Fruit fly (Drosophila melanogaster) whole organism, embryonic: ENCODE results near the gene Pits.
A peak's percentile ranks its signal among the peaks of the same experiment; 100 is the strongest.

Experiments
- Aef1 ChIP-seq: fragments of 200-800 bp; sonication (Bioruptor generic); IDR thresholded peaks from 3 replicates; pipeline ENCODE4 v1.3.6; 2022; ENCODE audit warnings: missing biosample characterization, missing genetic modification characterization
- Bteb2 ChIP-seq: fragments of 200-800 bp; sonication (Bioruptor generic); optimal IDR thresholded peaks from 2 replicates; lab custom pipeline; 2016; ENCODE audit warnings: missing biosample characterization, missing genetic modification characterization
- CG10462 ChIP-seq: fragments of 200-800 bp; sonication (Bioruptor generic); optimal IDR thresholded peaks from 2 replicates; lab custom pipeline; 2016; ENCODE audit warnings: missing biosample characterization, missing genetic modification characterization
- CG10654 ChIP-seq: fragments of 200-800 bp; sonication (Bioruptor generic); optimal IDR thresholded peaks from 2 replicates; lab custom pipeline; 2016; ENCODE audit warnings: missing biosample characterization, missing genetic modification characterization
- CG12155 ChIP-seq: fragments of 200-800 bp; sonication (Bioruptor generic); optimal IDR thresholded peaks from 3 replicates; lab custom pipeline; 2016; ENCODE audit warnings: missing biosample characterization, missing genetic modification characterization
- CG13123 ChIP-seq: fragments of 200-800 bp; sonication (Bioruptor generic); optimal IDR thresholded peaks from 2 replicates; lab custom pipeline; 2016; ENCODE audit warnings: missing biosample characterization, missing genetic modification characterization
- CG14860 ChIP-seq: fragments of 200-800 bp; sonication (Bioruptor generic); IDR thresholded peaks from 3 replicates; pipeline ENCODE4 v1.3.6; 2022; ENCODE audit warnings: missing biosample characterization, missing genetic modification characterization; ENCODE audit not compliant: partially characterized antibody
- CG1603 ChIP-seq: fragments of 200-800 bp; sonication (Bioruptor generic); optimal IDR thresholded peaks from 2 replicates; lab custom pipeline; 2019; ENCODE audit warnings: missing biosample characterization, mild to moderate bottlenecking, missing genetic modification characterization, moderate library complexity
- CG17186 ChIP-seq: fragments of 200-800 bp; sonication (Bioruptor generic); optimal IDR thresholded peaks from 3 replicates; lab custom pipeline; 2017; ENCODE audit warnings: missing biosample characterization, missing genetic modification reagents, missing genetic modification characterization
- CG18599 ChIP-seq: fragments of 200-800 bp; sonication (Bioruptor generic); optimal IDR thresholded peaks from 3 replicates; lab custom pipeline; 2017; ENCODE audit warnings: missing biosample characterization, missing genetic modification characterization, mild to moderate bottlenecking, moderate library complexity, missing genetic modification reagents
- CG2678 ChIP-seq: fragments of 200-800 bp; sonication (Bioruptor generic); optimal IDR thresholded peaks from 3 replicates; lab custom pipeline; 2019; ENCODE audit warnings: missing biosample characterization, mild to moderate bottlenecking, missing genetic modification characterization, moderate library complexity
- CG3163 ChIP-seq: fragments of 200-800 bp; sonication (Bioruptor generic); optimal IDR thresholded peaks from 3 replicates; lab custom pipeline; 2016; ENCODE audit warnings: missing biosample characterization, missing genetic modification characterization
- CG3407 ChIP-seq: fragments of 200-800 bp; sonication (Bioruptor generic); optimal IDR thresholded peaks from 2 replicates; lab custom pipeline; 2018; ENCODE audit warnings: missing biosample characterization, mild to moderate bottlenecking, missing genetic modification characterization
- CG3995 ChIP-seq: fragments of 200-800 bp; sonication (Bioruptor generic); optimal IDR thresholded peaks from 3 replicates; lab custom pipeline; 2016; ENCODE audit warnings: missing biosample characterization, missing genetic modification characterization
- CG4820 ChIP-seq: fragments of 200-800 bp; sonication (Bioruptor generic); optimal IDR thresholded peaks from 3 replicates; lab custom pipeline; 2016; ENCODE audit warnings: missing biosample characterization, missing genetic modification characterization
- CG7271 ChIP-seq: fragments of 200-800 bp; sonication (Bioruptor generic); optimal IDR thresholded peaks from 2 replicates; lab custom pipeline; 2018; ENCODE audit warnings: missing biosample characterization, mild to moderate bottlenecking, missing genetic modification characterization, moderate library complexity
- CG9797 ChIP-seq: fragments of 200-800 bp; sonication (Bioruptor generic); optimal IDR thresholded peaks from 3 replicates; lab custom pipeline; 2018; ENCODE audit warnings: missing biosample characterization, mild to moderate bottlenecking, missing genetic modification characterization
- Camta ChIP-seq: fragments of 200-800 bp; sonication (Bioruptor generic); optimal IDR thresholded peaks from 2 replicates; lab custom pipeline; 2016; ENCODE audit warnings: missing biosample characterization, missing genetic modification characterization
- CkIIα-i1 ChIP-seq: fragments of 200-800 bp; sonication (Bioruptor generic); IDR thresholded peaks from 2 replicates; pipeline ENCODE4 v1.3.6; 2022; ENCODE audit warnings: missing biosample characterization, missing genetic modification characterization
- Ets65A ChIP-seq: fragments of 200-800 bp; sonication (Bioruptor generic); peaks from one replicate; lab custom pipeline; 2016; ENCODE audit warnings: missing biosample characterization, missing genetic modification characterization
- H2.0 ChIP-seq: fragments of 200-800 bp; sonication (Bioruptor generic); IDR thresholded peaks from 2 replicates; pipeline ENCODE4 v1.3.6; 2022; ENCODE audit warnings: missing biosample characterization, missing genetic modification characterization
- Hmr ChIP-seq: fragments of 200-800 bp; sonication (Bioruptor generic); optimal IDR thresholded peaks from 3 replicates; lab custom pipeline; 2017; ENCODE audit warnings: mild to moderate bottlenecking, missing biosample characterization, missing genetic modification reagents, missing genetic modification characterization
- Lim3 ChIP-seq: fragments of 200-800 bp; sonication (Bioruptor generic); IDR thresholded peaks from 2 replicates; pipeline ENCODE4 v1.3.6; 2022; ENCODE audit warnings: missing biosample characterization, missing genetic modification characterization
- MBD-R2 ChIP-seq: fragments of 200-800 bp; sonication (Bioruptor generic); IDR thresholded peaks from 2 replicates; pipeline ENCODE4 v1.3.6; 2022; ENCODE audit warnings: missing biosample characterization, missing genetic modification characterization
- Max ChIP-seq: fragments of 200-800 bp; sonication (Bioruptor generic); optimal IDR thresholded peaks from 2 replicates; lab custom pipeline; 2016; ENCODE audit warnings: missing biosample characterization, mild to moderate bottlenecking, missing genetic modification characterization
- Oli ChIP-seq: fragments of 200-800 bp; sonication (Bioruptor generic); optimal IDR thresholded peaks from 2 replicates; lab custom pipeline; 2018; ENCODE audit warnings: missing biosample characterization, mild to moderate bottlenecking, missing genetic modification characterization, moderate library complexity
- Pdp1 ChIP-seq, 2 experiments: fragments of 200-800 bp; sonication (Bioruptor generic); optimal IDR thresholded peaks; 3 replicates each; lab custom pipeline; 2016; ENCODE audit warnings: missing biosample characterization in 2 of 2, missing genetic modification characterization in 2 of 2, mild to moderate bottlenecking in 1 of 2, moderate library complexity in 1 of 2
- Rx ChIP-seq: fragments of 200-800 bp; sonication (Bioruptor generic); IDR thresholded peaks from 2 replicates; pipeline ENCODE4 v1.3.6; 2022; ENCODE audit warnings: missing biosample characterization, missing genetic modification characterization
- Six4 ChIP-seq: fragments of 200-800 bp; sonication (Bioruptor generic); optimal IDR thresholded peaks from 2 replicates; lab custom pipeline; 2016; ENCODE audit warnings: missing biosample characterization, missing genetic modification characterization
- Spps ChIP-seq: fragments of 200-800 bp; sonication (Bioruptor generic); optimal IDR thresholded peaks from 2 replicates; lab custom pipeline; 2018; ENCODE audit warnings: missing biosample characterization, mild to moderate bottlenecking, missing genetic modification characterization
- Stat92E ChIP-seq, 3 experiments: fragments of >200 bp in 2 of 3; fragments of 200-800 bp in 1 of 3; sonication (Bioruptor generic) in 1 of 3; optimal IDR thresholded peaks; 2 replicates each; lab custom pipeline; 2017 to 2019; ENCODE audit warnings: missing biosample characterization in 3 of 3, missing genetic modification characterization in 3 of 3, mild to moderate bottlenecking in 1 of 3, moderate library complexity in 1 of 3
- ase ChIP-seq: fragments of 200-800 bp; sonication (Bioruptor generic); IDR thresholded peaks from 3 replicates; pipeline ENCODE4 v1.3.6; 2022; ENCODE audit warnings: missing biosample characterization, missing genetic modification characterization
- ash1 ChIP-seq: fragments of 200-800 bp; sonication (Bioruptor generic); optimal IDR thresholded peaks from 2 replicates; lab custom pipeline; 2018; ENCODE audit warnings: missing biosample characterization, mild to moderate bottlenecking, missing genetic modification characterization
- ato ChIP-seq: fragments of 200-800 bp; sonication (Bioruptor generic); IDR thresholded peaks from 2 replicates; pipeline ENCODE4 v1.3.6; 2022; ENCODE audit warnings: missing biosample characterization, missing genetic modification characterization; ENCODE audit not compliant: partially characterized antibody
- bcd ChIP-seq: fragments of 200-800 bp; sonication (Bioruptor generic); optimal IDR thresholded peaks from 2 replicates; lab custom pipeline; 2017; ENCODE audit warnings: missing biosample characterization, mild to moderate bottlenecking, missing genetic modification characterization
- btn ChIP-seq: fragments of 200-800 bp; sonication (Bioruptor generic); optimal IDR thresholded peaks from 2 replicates; lab custom pipeline; 2016; ENCODE audit warnings: missing biosample characterization, missing genetic modification characterization
- dm ChIP-seq: fragments of 200-800 bp; sonication (Bioruptor generic); optimal IDR thresholded peaks from 3 replicates; lab custom pipeline; 2016; ENCODE audit warnings: missing biosample characterization, missing genetic modification characterization
- emc ChIP-seq: fragments of 200-800 bp; sonication (Bioruptor generic); optimal IDR thresholded peaks from 2 replicates; lab custom pipeline; 2016; ENCODE audit warnings: missing biosample characterization, missing genetic modification characterization
- eyg ChIP-seq: fragments of 200-800 bp; sonication (Bioruptor generic); optimal IDR thresholded peaks from 3 replicates; lab custom pipeline; 2016; ENCODE audit warnings: missing biosample characterization, missing genetic modification characterization
- gro ChIP-seq: fragments of 200-800 bp; sonication (Bioruptor generic); optimal IDR thresholded peaks from 2 replicates; lab custom pipeline; 2016; ENCODE audit warnings: missing biosample characterization, missing genetic modification characterization
- gsb-n ChIP-seq: fragments of 200-800 bp; sonication (Bioruptor generic); optimal IDR thresholded peaks from 3 replicates; lab custom pipeline; 2018; ENCODE audit warnings: missing biosample characterization, mild to moderate bottlenecking, missing genetic modification characterization
- her ChIP-seq: fragments of 200-800 bp; sonication (Bioruptor generic); optimal IDR thresholded peaks from 2 replicates; lab custom pipeline; 2016; ENCODE audit warnings: missing biosample characterization, missing genetic modification characterization
- jing ChIP-seq: fragments of 200-800 bp; sonication (Bioruptor generic); optimal IDR thresholded peaks from 2 replicates; lab custom pipeline; 2018; ENCODE audit warnings: missing biosample characterization, mild to moderate bottlenecking, missing genetic modification characterization
- lab ChIP-seq: fragments of 200-800 bp; sonication (Bioruptor generic); optimal IDR thresholded peaks from 3 replicates; lab custom pipeline; 2017; ENCODE audit warnings: missing biosample characterization, missing genetic modification characterization, mild to moderate bottlenecking, moderate library complexity, missing genetic modification reagents
- lmd ChIP-seq: fragments of 200-800 bp; sonication (Bioruptor generic); IDR thresholded peaks from 2 replicates; pipeline ENCODE4 v1.3.6; 2022; ENCODE audit warnings: missing biosample characterization, missing genetic modification characterization
- phol ChIP-seq: fragments of 200-800 bp; sonication (Bioruptor generic); optimal IDR thresholded peaks from 3 replicates; lab custom pipeline; 2018; ENCODE audit warnings: missing biosample characterization, mild to moderate bottlenecking, missing genetic modification characterization, moderate library complexity
- sim ChIP-seq: fragments of 200-800 bp; sonication (Bioruptor generic); IDR thresholded peaks from 2 replicates; pipeline ENCODE4 v1.3.6; 2022; ENCODE audit warnings: missing biosample characterization, missing genetic modification characterization
- tx ChIP-seq: fragments of 200-800 bp; sonication (Bioruptor generic); optimal IDR thresholded peaks from 2 replicates; lab custom pipeline; 2016; ENCODE audit warnings: missing biosample characterization, missing genetic modification characterization
- unc-4 ChIP-seq: fragments of 200-800 bp; sonication (Bioruptor generic); IDR thresholded peaks from 2 replicates; pipeline ENCODE4 v1.3.6; 2022; ENCODE audit warnings: missing biosample characterization, missing genetic modification characterization; ENCODE audit not compliant: partially characterized antibody
- vfl ChIP-seq: fragments of 200-800 bp; sonication (Bioruptor generic); optimal IDR thresholded peaks from 2 replicates; lab custom pipeline; 2016; ENCODE audit warnings: missing biosample characterization, missing genetic modification characterization

Pits gene

DNA sequence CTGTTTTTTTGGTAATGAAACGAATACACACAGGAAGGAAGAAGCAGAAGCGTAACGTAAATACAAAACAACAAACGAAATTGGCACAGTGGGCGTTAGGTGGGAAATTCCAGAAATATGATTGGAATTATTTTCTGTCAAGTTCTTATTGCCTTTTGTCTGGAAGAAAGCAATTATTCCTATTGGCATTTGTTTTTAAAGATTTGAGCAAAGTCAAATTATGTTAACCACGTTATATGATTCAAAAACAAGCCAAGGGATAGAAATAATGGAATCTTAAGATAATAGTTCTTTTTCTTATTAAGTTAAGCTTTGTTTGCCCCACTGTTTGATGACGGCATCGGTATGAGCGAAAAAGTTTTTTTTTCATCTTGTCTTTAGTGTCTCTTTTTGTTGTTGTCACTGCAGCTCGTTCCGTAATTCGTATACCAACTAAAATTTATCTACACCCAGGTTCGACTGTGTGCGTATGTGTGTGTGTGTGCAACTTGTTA, 3.4 kb downstream of the Pits start (continued):
- TF ChIP-seq CG10654 (GFP tag; lab: Kevin White, UChicago) (peak; percentile 91), tx (GFP tag; lab: Kevin White, UChicago) (peak; percentile 96), phol (tag; lab: Kevin White, UChicago) (peak; percentile 95), CG3995 (GFP tag; lab: Kevin White, UChicago) (peak; percentile 66), btn (peak; percentile 86), Hmr (GFP tag; lab: Kevin White, UChicago) (peak; percentile 97), gsb-n (tag; lab: Kevin White, UChicago) (peak; percentile 88), ase (GFP tag; lab: Robert Waterston, UW) (peak; percentile 87), CG3407 (peak; percentile 86), CG17186 (GFP tag; lab: Kevin White, UChicago) (peak; percentile 81), CG14860 (GFP tag; lab: Robert Waterston, UW) (0 out of 3 replicates have a peak, but pooled peaks have one; percentile 10), Spps (peak; percentile 79), CG13123 (peak; percentile 87), unc-4 (no peak), lab (GFP tag; lab: Kevin White, UChicago) (peak; percentile 98), Camta (peak; percentile 62), CG1603 (tag; lab: Kevin White, UChicago) (peak; percentile 87), sim (GFP tag; lab: Robert Waterston, UW) (peak; percentile 74), Max (GFP tag; lab: Kevin White, UChicago) (peak; percentile 95), Bteb2 (GFP tag; lab: Kevin White, UChicago) (peak; percentile 95), ash1 (GFP tag; lab: Kevin White, UChicago) (peak; percentile 31), vfl (GFP tag; lab: Kevin White, UChicago) (peak; percentile 94), Pdp1 (GFP tag; optimal IDR thresholded peaks at IDR 0.05; lab: Kevin White, UChicago) (peak; percentile 93 to 96), jing (GFP tag; lab: Kevin White, UChicago) (peak; percentile 92), CG18599 (peak; percentile 98), Oli (tag; lab: Kevin White, UChicago) (peak; percentile 97), H2.0 (GFP tag; lab: Robert Waterston, UW) (peak; percentile 88), CG10462 (GFP tag; lab: Kevin White, UChicago) (peak; percentile 87), ato (GFP tag; lab: Robert Waterston, UW) (no peak), Aef1 (GFP tag; lab: Robert Waterston, UW) (peak; percentile 92), CG2678 (tag; lab: Kevin White, UChicago) (peak; percentile 98), lmd (GFP tag; lab: Robert Waterston, UW) (peak; percentile 96), CG3163 (GFP tag; lab: Kevin White, UChicago) (peak; percentile 84), Rx (GFP tag; lab: Robert Waterston, UW) (peak; percentile 91), gro (peak; percentile 97), Ets65A (GFP tag; lab: Kevin White, UChicago) (peak; percentile 99), eyg (GFP tag; lab: Kevin White, UChicago) (peak; percentile 95), dm (GFP tag; lab: Kevin White, UChicago) (peak; percentile 87), CG9797 (GFP tag; lab: Kevin White, UChicago) (no peak), Stat92E (GFP tag; optimal IDR thresholded peaks at IDR 0.05; lab: Kevin White, UChicago) (no peak), MBD-R2 (GFP tag; lab: Robert Waterston, UW) (peak; percentile 77), bcd (peak; percentile 95), Six4 (GFP tag; lab: Kevin White, UChicago) (peak; percentile 86), CkIIα-i1 (GFP tag; lab: Robert Waterston, UW) (no peak), her (peak; percentile 93), Lim3 (GFP tag; lab: Robert Waterston, UW) (peak; percentile 71; the same call in 1 of the 2 replicates), emc (GFP tag; lab: Kevin White, UChicago) (peak; percentile 92), CG7271 (tag; lab: Kevin White, UChicago) (peak; percentile 41), CG4820 (GFP tag; lab: Kevin White, UChicago) (peak; percentile 92), CG12155 (peak; percentile 92)
